Worm (Caenorhabditis elegans): Measurements from ENCODE around the gene tag-18.

tag-18 gene

DNA sequence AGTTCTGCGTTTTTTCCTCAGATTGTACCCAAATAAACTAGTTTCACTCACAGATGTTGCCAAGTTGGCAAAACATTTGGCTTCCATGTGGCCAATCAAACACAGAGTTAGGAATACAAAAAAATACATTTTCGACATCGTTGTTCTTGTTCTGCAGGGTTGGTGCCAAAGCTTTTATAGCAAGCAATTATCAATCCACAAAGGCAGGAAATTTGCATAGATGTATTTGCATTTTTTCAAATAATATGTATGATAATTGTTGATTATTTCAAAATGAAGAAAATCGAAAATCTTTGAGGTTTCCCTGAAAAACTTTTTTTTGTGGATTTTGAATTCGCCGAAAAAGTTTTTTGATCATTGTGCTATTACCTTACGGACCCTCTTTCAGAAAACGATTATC is 28.6 kb upstream of the tag-18 start, which contains the start of gene T14G12.11:
T14G12.11 (minus strand) TSS at position 138 of the 400 bp plus-strand sequence.
- TF ChIP-seq hmbx-1 (tag; optimal IDR thresholded peaks at IDR 0.05) (no peak), sea-1 (GFP tag; conservative IDR thresholded peaks at IDR 0.05) (no peak), ama-1 (optimal IDR thresholded peaks at IDR 0.05) (no peak), pes-1 (GFP tag; IDR thresholded peaks at IDR 0.05) (no peak), ets-7 (tag; optimal IDR thresholded peaks at IDR 0.05) (no peak), scrt-1 (GFP tag; IDR thresholded peaks at IDR 0.05) (no peak), ceh-13 (GFP tag; optimal IDR thresholded peaks at IDR 0.05) (no peak), tbx-11 (GFP tag; IDR thresholded peaks at IDR 0.05) (no peak), hnd-1 (tag; optimal IDR thresholded peaks at IDR 0.05) (no peak), flt-1 (GFP tag; IDR thresholded peaks at IDR 0.05) (no peak), tbx-37 (GFP tag; conservative IDR thresholded peaks at IDR 0.05) (no peak), ceh-36 (tag; optimal IDR thresholded peaks at IDR 0.05) (no peak), aly-1 (tag; optimal IDR thresholded peaks at IDR 0.05) (no peak)

- TF ChIP-seq tbx-37 (GFP tag; conservative IDR thresholded peaks at IDR 0.05) = no peak
- TF ChIP-seq scrt-1 (GFP tag; IDR thresholded peaks at IDR 0.05) = 0 out of 2 replicates have a peak, but pooled peaks have one; percentile 58
Measured at ce11 chrX:3759820-3760219, 26.0 kb upstream of the tag-18 start.

- TF ChIP-seq flt-1 (GFP tag; IDR thresholded peaks at IDR 0.05) (no peak), tbx-11 (GFP tag; IDR thresholded peaks at IDR 0.05) (no peak), scrt-1 (GFP tag; IDR thresholded peaks at IDR 0.05) (no peak), aly-1 (tag; optimal IDR thresholded peaks at IDR 0.05) (no peak), ceh-13 (GFP tag; optimal IDR thresholded peaks at IDR 0.05) (no peak)
Measured at ce11 chrX:3759345-3759744, 25.5 kb upstream of the tag-18 start, which contains the start of gene T14G12.6. TSS of gene T14G12.6 (minus strand) at chrX:3759445.

- TF ChIP-seq scrt-1 (GFP tag; IDR thresholded peaks at IDR 0.05) (no peak), tra-4 (tag; optimal IDR thresholded peaks at IDR 0.05) (no peak), sea-1 (GFP tag; conservative IDR thresholded peaks at IDR 0.05) (no peak), pes-1 (GFP tag; IDR thresholded peaks at IDR 0.05) (no peak), hnd-1 (tag; optimal IDR thresholded peaks at IDR 0.05) (no peak), tbx-37 (GFP tag; conservative IDR thresholded peaks at IDR 0.05) (no peak), hmg-4 (GFP tag; optimal IDR thresholded peaks at IDR 0.05) (no peak), ceh-13 (GFP tag; optimal IDR thresholded peaks at IDR 0.05) (no peak), flt-1 (GFP tag; IDR thresholded peaks at IDR 0.05) (no peak), aly-1 (tag; optimal IDR thresholded peaks at IDR 0.05) (no peak), B0310.2 (tag; optimal IDR thresholded peaks at IDR 0.05) (no peak), ceh-36 (tag; optimal IDR thresholded peaks at IDR 0.05) (no peak), F13C5.2 (tag; optimal IDR thresholded peaks at IDR 0.05) (no peak), ama-1 (optimal IDR thresholded peaks at IDR 0.05) (no peak), tbx-11 (GFP tag; IDR thresholded peaks at IDR 0.05) (no peak), hmbx-1 (tag; optimal IDR thresholded peaks at IDR 0.05) (no peak), ets-7 (tag; optimal IDR thresholded peaks at IDR 0.05) (no peak)
Measured at ce11 chrX:3758399-3758798, 24.6 kb upstream of the tag-18 start, which contains the start of gene T14G12.12. TSS of gene T14G12.12 (minus strand) at chrX:3758499.

- TF ChIP-seq tbx-37 (GFP tag; conservative IDR thresholded peaks at IDR 0.05) = no peak
- TF ChIP-seq hnd-1 (tag; optimal IDR thresholded peaks at IDR 0.05) = no peak
- TF ChIP-seq F13C5.2 (tag; optimal IDR thresholded peaks at IDR 0.05) = no peak
Measured at ce11 chrX:3756238-3756637, 22.4 kb upstream of the tag-18 start.

- TF ChIP-seq hnd-1 (tag; optimal IDR thresholded peaks at IDR 0.05) (no peak), F13C5.2 (tag; optimal IDR thresholded peaks at IDR 0.05) (no peak), ceh-13 (GFP tag; optimal IDR thresholded peaks at IDR 0.05) (no peak), flt-1 (GFP tag; IDR thresholded peaks at IDR 0.05) (no peak), aly-1 (tag; optimal IDR thresholded peaks at IDR 0.05) (no peak), sea-1 (GFP tag; conservative IDR thresholded peaks at IDR 0.05) (no peak), ceh-36 (tag; optimal IDR thresholded peaks at IDR 0.05) (no peak), tra-4 (tag; optimal IDR thresholded peaks at IDR 0.05) (no peak), B0310.2 (tag; optimal IDR thresholded peaks at IDR 0.05) (no peak), ets-7 (tag; optimal IDR thresholded peaks at IDR 0.05) (no peak), ama-1 (optimal IDR thresholded peaks at IDR 0.05) (no peak), scrt-1 (GFP tag; IDR thresholded peaks at IDR 0.05) (no peak), hmg-4 (GFP tag; optimal IDR thresholded peaks at IDR 0.05) (no peak), pes-1 (GFP tag; IDR thresholded peaks at IDR 0.05) (no peak), tbx-37 (GFP tag; conservative IDR thresholded peaks at IDR 0.05) (no peak), tbx-11 (GFP tag; IDR thresholded peaks at IDR 0.05) (no peak), hmbx-1 (tag; optimal IDR thresholded peaks at IDR 0.05) (no peak)
Measured at ce11 chrX:3755753-3756152, 21.9 kb upstream of the tag-18 start.

DNA sequence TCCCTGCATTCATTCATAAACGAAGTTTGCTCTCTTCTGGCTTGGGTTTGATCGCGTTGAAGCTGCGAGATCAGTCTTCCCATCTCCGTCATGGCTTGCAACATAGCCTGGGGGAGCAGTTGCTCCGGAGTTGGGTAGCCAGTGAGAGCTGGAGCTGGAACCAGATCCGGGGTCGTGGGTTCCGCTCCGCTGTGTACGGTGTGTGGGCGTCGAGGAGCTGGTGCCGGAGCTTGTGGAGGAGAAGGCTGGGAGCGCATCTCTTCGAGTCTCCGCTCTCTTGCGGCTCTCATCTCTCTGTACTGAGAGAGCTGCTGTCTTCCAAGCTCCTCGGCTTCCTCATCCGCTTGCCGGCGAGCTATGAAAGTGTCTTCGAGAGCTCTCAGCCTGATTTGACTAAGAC is 18.6 kb upstream of the tag-18 start:
- TF ChIP-seq hmbx-1 (tag; optimal IDR thresholded peaks at IDR 0.05) (no peak), flt-1 (GFP tag; IDR thresholded peaks at IDR 0.05) (no peak)

DNA sequence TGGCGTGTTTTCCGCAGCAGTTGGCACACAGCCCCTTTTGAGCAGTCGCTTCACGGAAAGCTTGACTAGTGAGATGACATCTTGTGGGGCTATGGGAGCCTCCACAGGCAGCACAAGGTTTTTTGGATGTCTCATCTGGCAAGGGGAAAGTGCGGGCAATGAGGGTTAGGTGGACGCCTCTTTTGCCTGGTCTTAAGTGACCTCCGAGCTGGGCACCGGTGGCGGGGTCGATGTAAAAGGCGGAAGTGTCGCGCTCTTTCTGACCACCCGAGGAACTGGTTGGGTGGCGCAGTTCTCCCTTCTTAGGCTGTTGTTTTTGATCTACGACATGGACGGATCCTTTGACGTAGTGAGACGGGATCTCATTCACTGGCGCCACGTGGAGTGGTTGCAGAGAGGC is 17.5 kb upstream of the tag-18 start:
- TF ChIP-seq scrt-1 (GFP tag; IDR thresholded peaks at IDR 0.05) = no peak
- TF ChIP-seq pes-1 (GFP tag; IDR thresholded peaks at IDR 0.05) = no peak
- no peak for TF ChIP-seq hmbx-1 (tag; optimal IDR thresholded peaks at IDR 0.05)
- no peak for TF ChIP-seq B0310.2 (tag; optimal IDR thresholded peaks at IDR 0.05)
- TF ChIP-seq tbx-37 (GFP tag; conservative IDR thresholded peaks at IDR 0.05) = no peak
- no peak for TF ChIP-seq ama-1 (optimal IDR thresholded peaks at IDR 0.05)
- no peak for TF ChIP-seq ets-7 (tag; optimal IDR thresholded peaks at IDR 0.05)
- TF ChIP-seq hmg-4 (GFP tag; optimal IDR thresholded peaks at IDR 0.05) = no peak
- TF ChIP-seq tra-4 (tag; optimal IDR thresholded peaks at IDR 0.05) = no peak
- no peak for TF ChIP-seq F13C5.2 (tag; optimal IDR thresholded peaks at IDR 0.05)
- no peak for TF ChIP-seq flt-1 (GFP tag; IDR thresholded peaks at IDR 0.05)
- TF ChIP-seq tbx-11 (GFP tag; IDR thresholded peaks at IDR 0.05) = no peak
- no peak for TF ChIP-seq hnd-1 (tag; optimal IDR thresholded peaks at IDR 0.05)
- TF ChIP-seq ceh-13 (GFP tag; optimal IDR thresholded peaks at IDR 0.05) = no peak
- no peak for TF ChIP-seq ceh-36 (tag; optimal IDR thresholded peaks at IDR 0.05)
- TF ChIP-seq sea-1 (GFP tag; conservative IDR thresholded peaks at IDR 0.05) = no peak
- no peak for TF ChIP-seq aly-1 (tag; optimal IDR thresholded peaks at IDR 0.05)
